Worm (Caenorhabditis elegans): ENCODE data around the gene Y32G9B.1.

Gene Y32G9B.1

DNA sequence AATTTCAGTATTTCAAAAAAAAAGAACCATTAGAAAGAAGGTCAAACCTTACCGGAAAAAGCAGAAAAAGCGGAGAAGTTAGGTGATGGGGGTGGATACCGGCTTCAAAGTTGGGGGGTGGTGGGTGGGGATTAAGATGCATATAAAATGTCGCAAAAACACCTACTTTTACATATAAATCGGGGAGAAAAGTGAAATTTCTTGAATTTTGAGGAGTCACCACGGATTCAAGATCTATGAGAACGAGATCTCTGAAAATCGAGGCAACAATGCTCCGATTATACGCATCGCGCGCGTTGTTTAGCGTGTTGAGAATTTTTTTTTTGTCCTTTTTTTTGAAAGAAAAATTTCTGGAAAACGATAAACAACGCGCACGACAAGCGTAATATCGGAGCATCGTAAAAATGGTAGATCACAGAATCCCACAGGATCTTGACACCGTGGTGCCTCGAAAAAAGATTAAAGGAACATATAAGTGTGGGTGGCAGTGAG, 45.7 kb upstream of the Y32G9B.1 start (continued):
- TF ChIP-seq nhr-10 (tag; optimal IDR thresholded peaks at IDR 0.05) (no peak), nhr-48 (tag; optimal IDR thresholded peaks at IDR 0.05) (no peak), vab-7 (GFP tag; IDR thresholded peaks at IDR 0.05) (peak; percentile 58), zip-11 (GFP tag; IDR thresholded peaks at IDR 0.05) (no peak), ceh-44 (GFP tag; IDR thresholded peaks at IDR 0.05) (no peak), lim-7 (GFP tag; IDR thresholded peaks at IDR 0.05) (0 out of 2 replicates have a peak, but pooled peaks have one; percentile 46), hlh-11 (tag; optimal IDR thresholded peaks at IDR 0.05) (peak; percentile 25), hif-1 (tag; optimal IDR thresholded peaks at IDR 0.05) (peak in 1 of 2 experiments; percentile 41), nhr-76 (tag; optimal IDR thresholded peaks at IDR 0.05) (no peak), Y48G9A.11 (GFP tag; IDR thresholded peaks at IDR 0.05) (peak; percentile 62; the same call in 1 of the 2 replicates), dve-1 (tag; optimal IDR thresholded peaks at IDR 0.05; ENCODE audit: insufficient read depth) (peak; percentile 25), zfp-2 (tag; optimal IDR thresholded peaks at IDR 0.05) (no peak), unc-39 (tag; optimal IDR thresholded peaks at IDR 0.05) (no peak), aha-1 (tag) (peak; percentile 82), ceh-28 (tag; optimal IDR thresholded peaks at IDR 0.05) (no peak), ZK546.5 (tag; optimal IDR thresholded peaks at IDR 0.05) (no peak), nhr-28 (tag; optimal IDR thresholded peaks at IDR 0.05) (no peak), mdt-29 (GFP tag; IDR thresholded peaks at IDR 0.05) (peak; percentile 61; the same call in 1 of the 2 replicates), F49E8.2 (tag; optimal IDR thresholded peaks at IDR 0.05; ENCODE audit: borderline replicate concordance) (no peak), aly-2 (tag; optimal IDR thresholded peaks at IDR 0.05) (no peak), ctbp-1 (GFP tag; IDR thresholded peaks at IDR 0.05) (peak; percentile 63), duxl-1 (tag; optimal IDR thresholded peaks at IDR 0.05; ENCODE audit: poor library complexity) (peak; percentile 39), Y5F2A.4 (GFP tag; optimal IDR thresholded peaks at IDR 0.05) (peak; percentile 71), gei-8 (GFP tag; optimal IDR thresholded peaks at IDR 0.05) (no peak), madf-5 (GFP tag; IDR thresholded peaks at IDR 0.05) (no peak), rbr-2 (tag; optimal IDR thresholded peaks at IDR 0.05) (no peak), spr-3 (GFP tag; optimal IDR thresholded peaks at IDR 0.05) (peak; percentile 30), F26F4.8 (GFP tag; conservative IDR thresholded peaks at IDR 0.05) (no peak), zag-1 (tag; optimal IDR thresholded peaks at IDR 0.05) (no peak), lin-1 (GFP tag; IDR thresholded peaks at IDR 0.05) (peak; percentile 60; the same call in 1 of the 2 replicates), lin-15B (tag; optimal IDR thresholded peaks at IDR 0.05) (peak; percentile 17), sdz-12 (GFP tag; optimal IDR thresholded peaks at IDR 0.05) (no peak), nhr-237 (tag; optimal IDR thresholded peaks at IDR 0.05) (no peak), arid-1 (GFP tag; conservative IDR thresholded peaks at IDR 0.05) (peak; percentile 62; the same call in 1 of the 2 replicates), R02D3.7 (tag; optimal IDR thresholded peaks at IDR 0.05) (no peak), egl-43 (GFP tag; IDR thresholded peaks at IDR 0.05) (peak; percentile 77), mxl-2 (GFP tag; conservative IDR thresholded peaks at IDR 0.05) (no peak), set-16 (GFP tag; IDR thresholded peaks at IDR 0.05) (no peak), spr-1 (tag; optimal IDR thresholded peaks at IDR 0.05) (peak; percentile 29), unc-130 (GFP tag; optimal IDR thresholded peaks at IDR 0.05) (no peak), attf-4 (tag; optimal IDR thresholded peaks at IDR 0.05) (no peak), lsy-2 (tag; optimal IDR thresholded peaks at IDR 0.05) (peak in 1 of 2 experiments; percentile 60), nhr-41 (GFP tag; IDR thresholded peaks at IDR 0.05) (no peak), unc-62 (GFP tag; optimal IDR thresholded peaks at IDR 0.05 in 1 of 2) (no peak), unc-62 (tag; optimal IDR thresholded peaks at IDR 0.05) (no peak), daf-8 (GFP tag; IDR thresholded peaks at IDR 0.05) (no peak), ztf-7 (tag; optimal IDR thresholded peaks at IDR 0.05) (no peak), dmd-8 (GFP tag; IDR thresholded peaks at IDR 0.05) (peak; percentile 64; the same call in 1 of the 2 replicates), fos-1 (tag; optimal IDR thresholded peaks at IDR 0.05) (no peak), lin-13 (GFP tag; optimal IDR thresholded peaks at IDR 0.05) (no peak), dpl-1 (GFP tag; optimal IDR thresholded peaks at IDR 0.05) (no peak), egl-27 (tag; optimal IDR thresholded peaks at IDR 0.05) (no peak)

Data from whole organism, L4 larva.